Worm (Caenorhabditis elegans): Measurements from ENCODE around the gene poml-1.

DNA sequence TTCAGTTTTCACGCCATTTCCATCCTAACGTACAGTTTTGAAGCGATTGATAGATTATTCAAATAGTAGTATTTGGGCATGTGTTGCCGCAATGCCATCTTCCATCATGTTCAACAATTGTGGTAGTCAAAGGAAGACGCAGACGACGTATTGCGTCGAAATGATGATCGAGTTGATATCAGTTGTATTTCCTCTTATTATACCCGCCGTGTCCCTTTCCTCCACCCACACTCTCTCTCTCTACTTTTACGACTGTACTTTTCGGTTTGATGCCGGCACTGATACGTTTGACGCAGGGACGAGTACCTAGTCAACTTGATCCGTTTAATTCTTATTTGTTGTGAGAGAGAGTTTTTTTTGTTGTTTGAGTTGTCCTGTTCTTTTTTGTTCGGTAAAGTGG lies 50.1 kb downstream of the poml-1 start:
- TF ChIP-seq blmp-1 (tag; optimal IDR thresholded peaks at IDR 0.05) (peak; percentile 75), nhr-12 (tag; optimal IDR thresholded peaks at IDR 0.05) (no peak), tbx-2 (tag; optimal IDR thresholded peaks at IDR 0.05) (no peak), zag-1 (tag; optimal IDR thresholded peaks at IDR 0.05) (no peak), unc-86 (tag; optimal IDR thresholded peaks at IDR 0.05) (no peak), grh-1 (GFP tag; IDR thresholded peaks at IDR 0.05) (no peak), C16A3.4 (tag; optimal IDR thresholded peaks at IDR 0.05) (no peak), nhr-28 (tag; optimal IDR thresholded peaks at IDR 0.05) (no peak)
